Worm (Caenorhabditis elegans): ENCODE measurements around the gene mtm-6.
A peak's percentile ranks its signal among the peaks of the same experiment; 100 is the strongest.

mtm-6 gene

ce11 chrIII:13307107-13307506 lies 39.8 kb upstream of the mtm-6 start, which contains the start of the genes klp-19 and slc-36.1:
Gene klp-19, minus strand, starts transcription at chrIII:13307259.
Gene slc-36.1, plus strand, starts transcription at chrIII:13307502.
- peak; percentile 22 for TF ChIP-seq pag-3 (tag; optimal IDR thresholded peaks at IDR 0.05; ENCODE audit: borderline replicate concordance, insufficient read depth)
- TF ChIP-seq ceh-90 (tag; optimal IDR thresholded peaks at IDR 0.05) = no peak
- peak; percentile 42 for TF ChIP-seq unc-86 (tag; optimal IDR thresholded peaks at IDR 0.05)
- TF ChIP-seq elt-3 (tag; optimal IDR thresholded peaks at IDR 0.05) = no peak
- no peak for TF ChIP-seq ets-5 (GFP tag; IDR thresholded peaks at IDR 0.05)
- peak; percentile 76 to 83 for TF ChIP-seq efl-1 (optimal IDR thresholded peaks at IDR 0.05)
- TF ChIP-seq efl-1 (GFP tag; optimal IDR thresholded peaks at IDR 0.05 in 1 of 2) = peak; percentile 88 to 98
- peak; percentile 32 for TF ChIP-seq nhr-20 (tag; optimal IDR thresholded peaks at IDR 0.05)
- TF ChIP-seq sup-37 (GFP tag; optimal IDR thresholded peaks at IDR 0.05) = no peak
- TF ChIP-seq ztf-4 (tag; optimal IDR thresholded peaks at IDR 0.05) = no peak
- TF ChIP-seq mdl-1 (tag; optimal IDR thresholded peaks at IDR 0.05) = peak in 1 of 2 experiments; percentile 17
- no peak for TF ChIP-seq zip-4 (GFP tag; optimal IDR thresholded peaks at IDR 0.05)
- TF ChIP-seq nhr-84 (tag; optimal IDR thresholded peaks at IDR 0.05) = no peak
- peak; percentile 19; the same call in 1 of the 2 replicates for TF ChIP-seq nhr-19 (GFP tag; conservative IDR thresholded peaks at IDR 0.05)
- no peak for TF ChIP-seq C34B4.2 (tag; optimal IDR thresholded peaks at IDR 0.05)
- peak; percentile 46 for TF ChIP-seq nhr-85 (tag)
- TF ChIP-seq sox-4 (tag; optimal IDR thresholded peaks at IDR 0.05) = no peak
- TF ChIP-seq mep-1 (tag; optimal IDR thresholded peaks at IDR 0.05) = peak; percentile 74
- no peak for TF ChIP-seq fos-1 (tag; optimal IDR thresholded peaks at IDR 0.05)
- TF ChIP-seq zag-1 (tag; optimal IDR thresholded peaks at IDR 0.05) = no peak
- no peak for TF ChIP-seq efl-3 (GFP tag; optimal IDR thresholded peaks at IDR 0.05)
- TF ChIP-seq hlh-4 (tag; optimal IDR thresholded peaks at IDR 0.05) = no peak
- TF ChIP-seq swsn-7 (tag; optimal IDR thresholded peaks at IDR 0.05) = peak; percentile 53
- peak; percentile 41 for TF ChIP-seq lin-15B (tag; optimal IDR thresholded peaks at IDR 0.05)
- no peak for TF ChIP-seq ztf-11 (tag; optimal IDR thresholded peaks at IDR 0.05)
- TF ChIP-seq nhr-71 (tag; optimal IDR thresholded peaks at IDR 0.05) = peak; percentile 67
- TF ChIP-seq lin-13 (GFP tag; optimal IDR thresholded peaks at IDR 0.05) = peak; percentile 12
- no peak for TF ChIP-seq lin-14 (GFP tag; optimal IDR thresholded peaks at IDR 0.05)
- TF ChIP-seq alr-1 (tag; optimal IDR thresholded peaks at IDR 0.05; ENCODE audit: borderline replicate concordance) = no peak
- peak; percentile 31 for TF ChIP-seq skn-1 (tag; optimal IDR thresholded peaks at IDR 0.05)
- TF ChIP-seq grh-1 (GFP tag; IDR thresholded peaks at IDR 0.05) = no peak
- TF ChIP-seq mef-2 (tag; optimal IDR thresholded peaks at IDR 0.05) = no peak
- no peak for TF ChIP-seq hpl-2 (GFP tag; optimal IDR thresholded peaks at IDR 0.05)
- no peak for TF ChIP-seq lir-3 (tag; optimal IDR thresholded peaks at IDR 0.05; ENCODE audit: poor library complexity)
- no peak for TF ChIP-seq C16A3.4 (tag; optimal IDR thresholded peaks at IDR 0.05)
- TF ChIP-seq aly-2 (tag; optimal IDR thresholded peaks at IDR 0.05) = no peak
- TF ChIP-seq nhr-237 (tag; optimal IDR thresholded peaks at IDR 0.05) = no peak
- TF ChIP-seq ceh-63 (GFP tag; optimal IDR thresholded peaks at IDR 0.05) = no peak
- TF ChIP-seq nhr-11 (tag; optimal IDR thresholded peaks at IDR 0.05) = no peak
- TF ChIP-seq nhr-28 (tag; optimal IDR thresholded peaks at IDR 0.05) = no peak
- no peak for TF ChIP-seq nhr-76 (tag; optimal IDR thresholded peaks at IDR 0.05)
- TF ChIP-seq nhr-12 (tag; optimal IDR thresholded peaks at IDR 0.05) = no peak
- peak; percentile 38 for TF ChIP-seq irx-1 (tag; optimal IDR thresholded peaks at IDR 0.05)
- no peak for TF ChIP-seq unc-30 (tag; optimal IDR thresholded peaks at IDR 0.05)
- TF ChIP-seq tlp-1 (tag; optimal IDR thresholded peaks at IDR 0.05) = no peak
- TF ChIP-seq snu-23 (GFP tag; optimal IDR thresholded peaks at IDR 0.05) = peak; percentile 66
- peak; percentile 17 for TF ChIP-seq unc-130 (tag; optimal IDR thresholded peaks at IDR 0.05)
- peak; percentile 83 to 88 (median 84) for TF ChIP-seq dpl-1 (GFP tag; optimal IDR thresholded peaks at IDR 0.05)
- TF ChIP-seq vab-15 (tag; optimal IDR thresholded peaks at IDR 0.05) = no peak
- TF ChIP-seq ces-1 (GFP tag; optimal IDR thresholded peaks at IDR 0.05) = no peak
- TF ChIP-seq jun-1 (tag; optimal IDR thresholded peaks at IDR 0.05) = no peak
- no peak for TF ChIP-seq fkh-4 (tag; optimal IDR thresholded peaks at IDR 0.05; ENCODE audit: borderline replicate concordance)
- no peak for TF ChIP-seq ceh-88 (GFP tag; IDR thresholded peaks at IDR 0.05)
- TF ChIP-seq snpc-4 (tag; optimal IDR thresholded peaks at IDR 0.05) = no peak
